Worm (Caenorhabditis elegans) whole organism, late embryonic: ENCODE measurements around the gene drap-1.

Experiments
- C08G9.2 ChIP-seq: sonication (generic microtip); optimal IDR thresholded peaks from 2 replicates; lab custom pipeline; 2016; ENCODE audit warnings: mild to moderate bottlenecking, missing genetic modification characterization, moderate library complexity, missing compliant biosample characterization
- C38D4.7 ChIP-seq: fragments of 200-800 bp; sonication (Bioruptor generic); optimal IDR thresholded peaks from 2 replicates; lab custom pipeline; 2018; ENCODE audit warnings: mild to moderate bottlenecking, missing genetic modification characterization, moderate library complexity, missing compliant biosample characterization
- K02D7.2 ChIP-seq: sonication (generic microtip); optimal IDR thresholded peaks from 2 replicates; lab custom pipeline; 2017; ENCODE audit warnings: mild to moderate bottlenecking, missing genetic modification characterization, missing compliant biosample characterization
- T23F11.4 ChIP-seq: fragments of 200-800 bp; sonication (Bioruptor generic); optimal IDR thresholded peaks from 2 replicates; lab custom pipeline; 2018; ENCODE audit warnings: mild to moderate bottlenecking, missing genetic modification characterization, missing compliant biosample characterization
- ceh-18 ChIP-seq: sonication (generic microtip); optimal IDR thresholded peaks from 2 replicates; lab custom pipeline; 2016; ENCODE audit warnings: missing genetic modification characterization, missing compliant biosample characterization
- ceh-19 ChIP-seq: fragments of 200-800 bp; sonication (Bioruptor generic); optimal IDR thresholded peaks from 2 replicates; lab custom pipeline; 2018; ENCODE audit warnings: mild to moderate bottlenecking, missing genetic modification characterization, missing compliant biosample characterization
- ceh-2 ChIP-seq: sonication (generic microtip); optimal IDR thresholded peaks from 2 replicates; lab custom pipeline; 2016; ENCODE audit warnings: missing genotype, missing genetic modification characterization, missing compliant biosample characterization
- ceh-22 ChIP-seq: sonication (generic microtip); optimal IDR thresholded peaks from 2 replicates; lab custom pipeline; 2017; ENCODE audit warnings: missing biosample characterization, missing genetic modification characterization
- ceh-30 ChIP-seq: fragments of 150-350 bp; optimal IDR thresholded peaks from 2 replicates; lab custom pipeline; 2014; ENCODE audit warnings: missing biosample characterization, missing genetic modification characterization
- ceh-45 ChIP-seq: fragments of 200-800 bp; sonication (Bioruptor generic); IDR thresholded peaks from 2 replicates; pipeline ENCODE4 v1.3.6; 2022; ENCODE audit warnings: missing genetic modification reagents, missing genetic modification characterization, missing compliant biosample characterization
- ceh-6 ChIP-seq: fragments of 200-800 bp; sonication (Bioruptor generic); optimal IDR thresholded peaks from 2 replicates; lab custom pipeline; 2018; ENCODE audit warnings: mild to moderate bottlenecking, missing genetic modification characterization, missing compliant biosample characterization
- ceh-9 ChIP-seq: sonication (generic microtip); optimal IDR thresholded peaks from 2 replicates; lab custom pipeline; 2016; ENCODE audit warnings: mild to moderate bottlenecking, missing genetic modification characterization, inconsistent platforms, missing compliant biosample characterization
- che-1 ChIP-seq: sonication (generic microtip); optimal IDR thresholded peaks from 2 replicates; lab custom pipeline; 2016; ENCODE audit warnings: mild to moderate bottlenecking, missing genetic modification characterization, missing compliant biosample characterization
- dmd-4 ChIP-seq: sonication (generic microtip); optimal IDR thresholded peaks from 2 replicates; lab custom pipeline; 2016; ENCODE audit warnings: borderline replicate concordance, missing genetic modification characterization, missing compliant biosample characterization
- dve-1 ChIP-seq: sonication (generic microtip); optimal IDR thresholded peaks from 2 replicates; lab custom pipeline; 2017; ENCODE audit warnings: antibody characterized with exemption, mild to moderate bottlenecking, missing genetic modification characterization, missing compliant biosample characterization
- elt-2 ChIP-seq: sonication (generic microtip); optimal IDR thresholded peaks from 2 replicates; lab custom pipeline; 2016; ENCODE audit warnings: missing genetic modification reagents, missing genetic modification characterization, missing compliant biosample characterization
- ets-4 ChIP-seq: sonication (generic microtip); optimal IDR thresholded peaks from 2 replicates; lab custom pipeline; 2016; ENCODE audit warnings: missing genetic modification characterization, missing compliant biosample characterization
- eyg-1 ChIP-seq: sonication (generic microtip); optimal IDR thresholded peaks from 2 replicates; lab custom pipeline; 2016; ENCODE audit warnings: missing genotype, missing genetic modification characterization, missing compliant biosample characterization
- fax-1 ChIP-seq: sonication (generic microtip); optimal IDR thresholded peaks from 2 replicates; lab custom pipeline; 2016; ENCODE audit warnings: missing genotype, missing genetic modification characterization, missing compliant biosample characterization
- fkh-6 ChIP-seq: sonication (generic microtip); optimal IDR thresholded peaks from 2 replicates; lab custom pipeline; 2016; ENCODE audit warnings: missing genetic modification characterization, missing compliant biosample characterization
- hlh-15 ChIP-seq: sonication (generic microtip); optimal IDR thresholded peaks from 2 replicates; lab custom pipeline; 2016; ENCODE audit warnings: missing genetic modification characterization, missing compliant biosample characterization
- hlh-8 ChIP-seq: sonication (generic microtip); optimal IDR thresholded peaks from 2 replicates; lab custom pipeline; 2016; ENCODE audit warnings: missing genotype, missing genetic modification characterization, missing compliant biosample characterization
- lim-6 ChIP-seq: sonication (generic microtip); optimal IDR thresholded peaks from 2 replicates; lab custom pipeline; 2016; ENCODE audit warnings: missing genetic modification characterization, missing compliant biosample characterization
- lin-11 ChIP-seq: fragments of 200-800 bp; sonication (Bioruptor generic); optimal IDR thresholded peaks from 2 replicates; lab custom pipeline; 2018; ENCODE audit warnings: mild to moderate bottlenecking, missing genetic modification characterization, missing compliant biosample characterization
- nfya-1 ChIP-seq: sonication (generic microtip); optimal IDR thresholded peaks from 2 replicates; lab custom pipeline; 2017; ENCODE audit warnings: missing genetic modification characterization, mild to moderate bottlenecking, missing compliant biosample characterization, antibody characterized with exemption, moderate library complexity
- nhr-11 ChIP-seq: fragments of 150-350 bp; optimal IDR thresholded peaks from 2 replicates; lab custom pipeline; 2014; ENCODE audit warnings: missing biosample characterization, missing genetic modification characterization
- nhr-232 ChIP-seq: sonication (generic microtip); optimal IDR thresholded peaks from 2 replicates; lab custom pipeline; 2016; ENCODE audit warnings: missing genetic modification characterization, missing compliant biosample characterization
- npax-4 ChIP-seq: sonication (generic microtip); optimal IDR thresholded peaks from 2 replicates; lab custom pipeline; 2016; ENCODE audit warnings: missing genetic modification characterization, missing compliant biosample characterization
- odd-2 ChIP-seq: sonication (generic microtip); optimal IDR thresholded peaks from 2 replicates; lab custom pipeline; 2017; ENCODE audit warnings: antibody characterized with exemption, mild to moderate bottlenecking, missing genetic modification characterization, missing compliant biosample characterization
- pqm-1 ChIP-seq: sonication (generic microtip); optimal IDR thresholded peaks from 2 replicates; lab custom pipeline; 2016; ENCODE audit warnings: missing genetic modification characterization, missing compliant biosample characterization
- pros-1 ChIP-seq: fragments of 150-350 bp; optimal IDR thresholded peaks from 2 replicates; lab custom pipeline; 2014; ENCODE audit warnings: missing biosample characterization, missing genetic modification reagents, missing genetic modification characterization
- sox-4 ChIP-seq: sonication (generic microtip); optimal IDR thresholded peaks from 2 replicates; lab custom pipeline; 2017; ENCODE audit warnings: mild to moderate bottlenecking, missing genetic modification characterization, inconsistent platforms, missing compliant biosample characterization
- tbx-2 ChIP-seq: sonication (generic microtip); optimal IDR thresholded peaks from 2 replicates; lab custom pipeline; 2016; ENCODE audit warnings: missing genetic modification characterization, missing compliant biosample characterization
- tbx-7 ChIP-seq: sonication (generic microtip); optimal IDR thresholded peaks from 2 replicates; lab custom pipeline; 2016; ENCODE audit warnings: missing genotype, missing genetic modification characterization, missing compliant biosample characterization
- ttx-3 ChIP-seq: sonication (generic microtip); optimal IDR thresholded peaks from 2 replicates; lab custom pipeline; 2016; ENCODE audit warnings: missing genetic modification reagents, missing genetic modification characterization, missing compliant biosample characterization
- unc-3 ChIP-seq, 2 experiments: fragments of 200-800 bp in 1 of 2; sonication (Bioruptor generic) in 1 of 2; sonication (generic microtip) in 1 of 2; conservative IDR thresholded peaks in 1 of 2; optimal IDR thresholded peaks in 1 of 2; 2 replicates each; pipeline versions ENCODE4 v1.3.6 to Lab custom; 2016 to 2022; ENCODE audit warnings: missing compliant biosample characterization in 2 of 2, missing genetic modification characterization in 2 of 2, missing genetic modification reagents in 1 of 2
- unc-42 ChIP-seq: sonication (generic microtip); optimal IDR thresholded peaks from 2 replicates; lab custom pipeline; 2016; ENCODE audit warnings: missing genotype, missing genetic modification characterization, missing compliant biosample characterization
- unc-55 ChIP-seq: sonication (generic microtip); optimal IDR thresholded peaks from 2 replicates; lab custom pipeline; 2017; ENCODE audit warnings: missing biosample characterization, missing genetic modification reagents, missing genetic modification characterization

The drap-1 gene

DNA sequence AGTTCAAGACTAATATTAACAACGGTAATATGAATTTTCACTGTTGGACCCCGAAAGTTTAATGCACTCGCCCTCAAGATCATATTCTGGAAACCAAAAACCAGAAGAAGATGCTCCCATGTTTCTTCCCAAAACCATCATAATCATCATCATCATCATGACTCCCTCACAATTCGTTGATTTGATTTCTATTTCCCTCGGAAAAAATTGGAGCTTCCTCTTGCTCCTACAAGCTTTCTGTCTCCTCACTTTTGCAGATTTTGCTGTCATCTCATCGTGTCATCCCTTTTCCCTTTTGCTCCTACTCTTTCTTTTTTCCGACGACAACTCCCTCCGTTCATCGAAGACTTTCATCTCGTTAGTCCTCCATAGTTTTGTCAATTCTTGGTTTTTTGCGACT, 42.1 kb downstream of the drap-1 start, which contains the start of gene F46B6.2:
F46B6.2 (plus strand) TSS at position 316 of the 400 bp plus-strand sequence.
- no peak for TF ChIP-seq ceh-9
- no peak for TF ChIP-seq pros-1 (tag; lab: Kevin White, UChicago)
- no peak for TF ChIP-seq ceh-19 (GFP tag; lab: Kevin White, UChicago)
- no peak for TF ChIP-seq tbx-7 (tag; lab: Kevin White, UChicago)
- no peak for TF ChIP-seq nhr-232 (tag; lab: Kevin White, UChicago)
- TF ChIP-seq pqm-1 (tag; lab: Kevin White, UChicago), result no peak
- TF ChIP-seq che-1 (tag; lab: Kevin White, UChicago), result no peak
- TF ChIP-seq fax-1, result no peak
- TF ChIP-seq ceh-6, result no peak
- no peak for TF ChIP-seq lim-6 (tag; lab: Kevin White, UChicago)
- no peak for TF ChIP-seq lin-11

- TF ChIP-seq ceh-2 (tag; lab: Kevin White, UChicago) (no peak), dmd-4 (tag; lab: Kevin White, UChicago) (no peak), hlh-8 (no peak), lim-6 (tag; lab: Kevin White, UChicago) (no peak), ceh-9 (no peak), fkh-6 (no peak)
These were observed 45.8 kb downstream of the drap-1 start, which contains the start of gene F46B6.12 for ce11 chrV:9775734-9776133. F46B6.12 (minus strand) TSS chrV:9775834.

DNA sequence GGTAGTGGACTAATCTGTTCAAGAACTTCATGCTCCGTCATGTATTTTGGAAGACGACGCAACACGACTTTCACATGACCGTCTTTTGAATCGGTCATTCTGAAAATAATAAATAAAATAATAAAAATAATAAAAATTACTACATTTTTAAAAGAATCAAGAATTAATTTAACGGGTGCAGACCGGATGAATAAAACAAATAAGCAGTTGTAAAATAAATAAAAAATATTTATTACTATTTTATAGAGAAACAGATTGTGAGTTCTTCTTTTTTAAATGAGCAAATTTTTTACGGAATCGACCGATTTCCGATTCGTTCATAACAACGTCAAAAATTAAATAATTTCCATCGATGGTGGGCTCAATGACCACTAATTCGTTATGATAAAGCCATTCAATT, 47.7 kb downstream of the drap-1 start, which contains the start of gene smg-4:
smg-4 (minus strand) TSS at position 101 of the 400 bp plus-strand sequence.
- TF ChIP-seq ceh-18 (no peak), unc-55 (GFP tag; lab: Kevin White, UChicago) (no peak), ceh-22 (tag; lab: Kevin White, UChicago) (no peak), pqm-1 (tag; lab: Kevin White, UChicago) (no peak), ceh-6 (no peak), dmd-4 (tag; lab: Kevin White, UChicago) (no peak), ets-4 (tag; lab: Kevin White, UChicago) (no peak), nfya-1 (tag; lab: Kevin White, UChicago) (no peak), hlh-15 (tag; lab: Kevin White, UChicago) (no peak), nhr-11 (no peak), ceh-19 (GFP tag; lab: Kevin White, UChicago) (no peak), tbx-2 (tag; lab: Kevin White, UChicago) (no peak)

- TF ChIP-seq nfya-1 (tag; lab: Kevin White, UChicago) (no peak), odd-2 (tag; lab: Kevin White, UChicago) (no peak), T23F11.4 (no peak), dve-1 (tag; lab: Kevin White, UChicago) (no peak), ceh-45 (GFP tag; lab: Robert Waterston, UW) (no peak), K02D7.2 (tag; lab: Kevin White, UChicago) (no peak), sox-4 (no peak)
These were observed 49.5 kb downstream of the drap-1 start, which contains the start of gene F46B6.4 for ce11 chrV:9779418-9779817. F46B6.4 (minus strand) TSS chrV:9779518.

DNA sequence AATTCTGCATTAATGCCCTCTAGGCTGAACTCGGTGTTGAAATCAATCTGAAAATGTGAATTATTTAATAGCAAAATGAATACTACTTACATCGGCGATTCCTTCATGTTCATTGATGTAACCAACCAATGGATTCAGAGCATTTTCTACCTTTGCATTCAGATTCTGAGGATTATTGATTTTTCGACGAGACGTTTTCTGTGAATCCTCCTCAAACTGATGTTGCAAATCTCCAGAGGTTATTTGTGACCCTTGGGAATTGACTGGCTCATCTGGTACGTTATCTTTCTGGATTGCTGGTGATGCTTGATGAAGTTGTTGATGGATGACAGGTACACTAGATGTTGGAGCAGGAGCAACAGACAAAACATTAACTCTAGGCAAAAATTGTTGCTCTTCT, 52.1 kb downstream of the drap-1 start:
- TF ChIP-seq unc-3 (GFP tag; conservative IDR thresholded peaks at IDR 0.05; lab: Robert Waterston, UW) (no peak), unc-3 (tag; optimal IDR thresholded peaks at IDR 0.05; lab: Kevin White, UChicago) (no peak), npax-4 (no peak), pros-1 (tag; lab: Kevin White, UChicago) (no peak), dve-1 (tag; lab: Kevin White, UChicago) (no peak), elt-2 (no peak), ceh-45 (GFP tag; lab: Robert Waterston, UW) (no peak), ceh-19 (GFP tag; lab: Kevin White, UChicago) (no peak), che-1 (tag; lab: Kevin White, UChicago) (no peak), C38D4.7 (GFP tag; lab: Kevin White, UChicago) (no peak), hlh-15 (tag; lab: Kevin White, UChicago) (no peak), unc-42 (tag; lab: Kevin White, UChicago) (no peak), lim-6 (tag; lab: Kevin White, UChicago) (no peak), ceh-30 (tag; lab: Kevin White, UChicago) (no peak), C08G9.2 (no peak), lin-11 (no peak), eyg-1 (tag; lab: Kevin White, UChicago) (no peak), dmd-4 (tag; lab: Kevin White, UChicago) (no peak), ttx-3 (no peak), odd-2 (tag; lab: Kevin White, UChicago) (no peak)
